Worm (Caenorhabditis elegans): ENCODE data around the gene pnn-1.
A peak's percentile ranks its signal among the peaks of the same experiment; 100 is the strongest.

The pnn-1 gene

ce11 chrV:13020014-13020413 lies 49.1 kb downstream of the pnn-1 start:
- TF ChIP-seq tbx-2 (tag; optimal IDR thresholded peaks at IDR 0.05) (no peak), pha-4 (tag; optimal IDR thresholded peaks at IDR 0.05) (no peak), ahr-1 (tag; optimal IDR thresholded peaks at IDR 0.05) (no peak), che-1 (tag; optimal IDR thresholded peaks at IDR 0.05) (no peak), F13H6.1 (tag; optimal IDR thresholded peaks at IDR 0.05) (no peak), hlh-13 (GFP tag; optimal IDR thresholded peaks at IDR 0.05) (no peak)

ce11 chrV:13020638-13021037 lies 49.7 kb downstream of the pnn-1 start:
- no peak for TF ChIP-seq syd-9 (tag; optimal IDR thresholded peaks at IDR 0.05)
- no peak for TF ChIP-seq ceh-34 (tag; optimal IDR thresholded peaks at IDR 0.05)
- peak; percentile 35 for TF ChIP-seq ceh-31 (tag; optimal IDR thresholded peaks at IDR 0.05)
- TF ChIP-seq ceh-14 (tag; optimal IDR thresholded peaks at IDR 0.05): no peak

ce11 chrV:13021540-13021939 lies 50.6 kb downstream of the pnn-1 start:
- no peak for TF ChIP-seq unc-42 (tag; optimal IDR thresholded peaks at IDR 0.05)
- TF ChIP-seq pqm-1 (tag; optimal IDR thresholded peaks at IDR 0.05): no peak
- TF ChIP-seq elt-4 (tag; optimal IDR thresholded peaks at IDR 0.05): no peak
- TF ChIP-seq syd-9 (tag; optimal IDR thresholded peaks at IDR 0.05): no peak
- no peak for TF ChIP-seq madf-2 (tag; optimal IDR thresholded peaks at IDR 0.05)

ce11 chrV:13022265-13022664 lies 51.4 kb downstream of the pnn-1 start:
- TF ChIP-seq unc-42 (tag; optimal IDR thresholded peaks at IDR 0.05) (peak; percentile 70), pha-4 (tag; optimal IDR thresholded peaks at IDR 0.05) (no peak), mec-3 (tag; optimal IDR thresholded peaks at IDR 0.05; ENCODE audit: borderline replicate concordance) (no peak), ceh-14 (tag; optimal IDR thresholded peaks at IDR 0.05) (peak; percentile 8), syd-9 (tag; optimal IDR thresholded peaks at IDR 0.05) (no peak), tbx-7 (tag; optimal IDR thresholded peaks at IDR 0.05) (no peak), ceh-9 (tag; optimal IDR thresholded peaks at IDR 0.05) (no peak), ceh-31 (tag; optimal IDR thresholded peaks at IDR 0.05) (peak; percentile 35)
